Worm (Caenorhabditis elegans): ENCODE results near the gene rpn-2.

The rpn-2 gene

DNA sequence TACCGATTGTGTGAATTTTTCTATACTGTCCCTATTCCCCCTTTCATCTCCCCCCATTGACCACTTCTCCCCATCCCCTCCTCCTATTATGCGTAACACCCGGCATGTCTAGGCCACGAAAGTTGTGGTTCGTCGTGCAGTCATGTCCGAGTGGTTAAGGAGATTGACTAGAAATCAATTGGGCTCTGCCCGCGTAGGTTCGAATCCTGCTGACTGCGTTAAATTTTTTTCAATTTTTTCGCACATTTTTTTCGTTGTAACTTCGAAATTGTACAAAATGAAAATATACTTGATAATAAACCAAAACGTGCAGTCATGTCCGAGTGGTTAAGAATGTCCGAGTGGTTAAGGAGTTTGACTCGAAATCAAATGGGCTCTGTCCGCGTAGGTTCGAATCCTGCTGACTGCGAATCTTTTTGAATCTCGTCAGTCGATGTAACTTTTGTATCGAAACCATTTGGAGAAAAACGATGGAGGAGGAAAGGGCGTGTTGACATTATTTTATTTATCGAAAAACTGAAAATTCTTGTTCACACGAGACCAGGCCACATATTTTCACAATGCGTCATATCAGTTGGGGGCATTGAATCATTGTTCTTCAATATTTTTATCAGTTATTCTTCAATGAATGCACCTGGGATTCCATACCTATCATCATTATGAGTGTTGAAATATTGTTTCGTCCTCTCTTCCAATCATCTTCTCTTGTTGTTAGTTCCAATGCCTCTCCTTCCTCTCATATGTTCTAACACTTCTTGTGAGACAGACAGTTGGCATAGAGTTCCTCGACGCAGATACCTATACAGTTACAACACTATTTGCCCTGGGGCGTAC, 40.1 kb upstream of the rpn-2 start, which contains the start of gene nfm-1 (continued):
- TF ChIP-seq set-16 (GFP tag; IDR thresholded peaks at IDR 0.05) (no peak), lim-7 (GFP tag; IDR thresholded peaks at IDR 0.05) (peak; percentile 84), dmd-9 (GFP tag; IDR thresholded peaks at IDR 0.05) (peak; percentile 76), Y75B8A.6 (GFP tag; IDR thresholded peaks at IDR 0.05) (no peak), dve-1 (tag; optimal IDR thresholded peaks at IDR 0.05; ENCODE audit: insufficient read depth) (peak; percentile 74), egl-27 (tag; optimal IDR thresholded peaks at IDR 0.05) (no peak), sdz-12 (GFP tag; optimal IDR thresholded peaks at IDR 0.05) (peak; percentile 65), mxl-3 (GFP tag; optimal IDR thresholded peaks at IDR 0.05) (peak; percentile 19), mdt-29 (GFP tag; IDR thresholded peaks at IDR 0.05) (peak; percentile 79), nhr-25 (tag; optimal IDR thresholded peaks at IDR 0.05; ENCODE audit: borderline replicate concordance, insufficient read depth) (peak; percentile 30), dmd-8 (GFP tag; IDR thresholded peaks at IDR 0.05) (peak; percentile 88), lir-3 (tag; optimal IDR thresholded peaks at IDR 0.05) (peak; percentile 8), nhr-6 (tag; optimal IDR thresholded peaks at IDR 0.05) (peak; percentile 27), snpc-1.2 (GFP tag; IDR thresholded peaks at IDR 0.05) (peak; percentile 79)

DNA sequence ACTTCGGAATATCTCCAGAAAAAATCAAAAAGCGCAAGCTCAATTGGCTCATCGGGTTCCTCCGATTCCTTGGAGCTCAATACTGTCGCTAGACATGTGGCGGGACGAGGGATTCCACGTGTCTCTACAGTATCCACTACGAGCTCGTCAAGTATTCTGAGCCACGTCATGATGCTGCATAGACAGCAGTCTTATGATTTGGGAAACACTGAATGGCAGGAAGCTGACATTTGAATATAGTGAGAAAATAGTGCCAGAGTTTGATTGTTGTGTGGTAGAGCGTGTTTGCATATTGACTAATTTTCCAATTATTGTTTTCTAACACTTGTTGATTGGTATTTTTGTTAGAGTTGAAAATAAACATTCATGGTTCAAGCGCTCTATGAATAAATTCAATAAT, 35.6 kb upstream of the rpn-2 start:
- no peak for TF ChIP-seq lin-38 (GFP tag; IDR thresholded peaks at IDR 0.05)
- no peak for TF ChIP-seq mxl-2 (GFP tag; conservative IDR thresholded peaks at IDR 0.05)
- no peak for TF ChIP-seq lsy-2 (tag; optimal IDR thresholded peaks at IDR 0.05)
- no peak for TF ChIP-seq T26A8.4 (GFP tag; IDR thresholded peaks at IDR 0.05)
- peak; percentile 75 for TF ChIP-seq dmd-6 (GFP tag; IDR thresholded peaks at IDR 0.05)
- TF ChIP-seq dpl-1 (GFP tag; optimal IDR thresholded peaks at IDR 0.05): no peak
- TF ChIP-seq unc-62 (GFP tag; optimal IDR thresholded peaks at IDR 0.05 in 1 of 2): no peak
- TF ChIP-seq unc-62 (tag; optimal IDR thresholded peaks at IDR 0.05): no peak
- no peak for TF ChIP-seq rbr-2 (tag; optimal IDR thresholded peaks at IDR 0.05)

DNA sequence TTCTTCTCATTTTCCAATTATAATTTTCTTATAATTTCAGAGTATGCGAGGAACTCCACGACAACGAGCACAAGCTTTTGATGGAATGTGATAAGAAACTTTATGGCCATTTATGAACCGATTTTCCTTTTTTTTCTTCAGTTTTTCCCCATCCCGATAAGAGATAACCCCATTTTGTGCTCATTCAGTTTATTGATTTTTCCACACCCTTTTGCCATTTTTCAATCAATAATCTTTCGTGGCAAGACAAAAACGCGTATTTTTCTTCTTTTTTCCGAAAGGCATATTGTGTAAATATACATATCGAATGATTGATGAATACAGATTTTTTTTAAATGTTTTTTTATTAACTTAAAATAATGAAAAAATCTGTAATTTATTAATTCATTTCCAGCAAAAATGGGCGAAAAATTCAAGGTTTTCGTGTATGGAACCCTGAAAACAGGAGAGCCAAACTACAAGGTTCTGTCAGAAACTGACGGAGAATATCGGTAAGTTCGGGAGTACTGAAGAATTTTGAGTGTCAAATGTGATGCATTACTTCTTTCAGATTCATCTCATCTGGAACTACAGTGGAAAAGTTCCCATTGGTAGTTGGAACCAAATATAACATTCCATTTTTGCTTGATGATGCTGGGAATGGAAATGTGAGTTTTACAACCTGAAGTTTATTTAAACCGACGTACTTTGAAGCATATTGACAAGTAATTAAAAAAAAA, 34.6 kb upstream of the rpn-2 start, which contains the start of gene F42A10.9:
TSS of gene F42A10.9 (plus strand) at position 321 of the 719 bp plus-strand sequence.
- TF ChIP-seq T26A8.4 (GFP tag; IDR thresholded peaks at IDR 0.05): no peak
- no peak for TF ChIP-seq ceh-44 (GFP tag; IDR thresholded peaks at IDR 0.05)
- TF ChIP-seq saeg-2 (GFP tag; IDR thresholded peaks at IDR 0.05): no peak
- no peak for TF ChIP-seq ZK546.5 (tag; optimal IDR thresholded peaks at IDR 0.05)
- TF ChIP-seq mdt-29 (GFP tag; IDR thresholded peaks at IDR 0.05): no peak
- TF ChIP-seq lin-15B (tag; optimal IDR thresholded peaks at IDR 0.05): no peak
- no peak for TF ChIP-seq nhr-48 (tag; optimal IDR thresholded peaks at IDR 0.05)
- no peak for TF ChIP-seq ctbp-1 (GFP tag; IDR thresholded peaks at IDR 0.05)
- TF ChIP-seq dmd-8 (GFP tag; IDR thresholded peaks at IDR 0.05): no peak
- TF ChIP-seq fkh-10 (GFP tag; optimal IDR thresholded peaks at IDR 0.05): no peak
- no peak for TF ChIP-seq madf-9 (GFP tag; conservative IDR thresholded peaks at IDR 0.05)
- TF ChIP-seq hif-1 (tag; optimal IDR thresholded peaks at IDR 0.05): peak in 1 of 2 experiments; percentile 21
- no peak for TF ChIP-seq snpc-1.2 (GFP tag; IDR thresholded peaks at IDR 0.05)
- TF ChIP-seq lin-39 (tag; optimal IDR thresholded peaks at IDR 0.05): no peak
- no peak for TF ChIP-seq vab-7 (GFP tag; IDR thresholded peaks at IDR 0.05)
- no peak for TF ChIP-seq F49E8.2 (tag; optimal IDR thresholded peaks at IDR 0.05; ENCODE audit: borderline replicate concordance)
- no peak for TF ChIP-seq zag-1 (tag; optimal IDR thresholded peaks at IDR 0.05)
- no peak for TF ChIP-seq skn-1 (tag; optimal IDR thresholded peaks at IDR 0.05)
- no peak for TF ChIP-seq zip-2 (tag; optimal IDR thresholded peaks at IDR 0.05)
- no peak for TF ChIP-seq cey-2 (tag; optimal IDR thresholded peaks at IDR 0.05; ENCODE audit: borderline replicate concordance, insufficient read depth)
- no peak for TF ChIP-seq nhr-25 (tag; optimal IDR thresholded peaks at IDR 0.05; ENCODE audit: borderline replicate concordance, insufficient read depth)
- no peak for TF ChIP-seq lin-1 (GFP tag; IDR thresholded peaks at IDR 0.05)
- TF ChIP-seq ama-1 (optimal IDR thresholded peaks at IDR 0.05): peak; percentile 88
- TF ChIP-seq jun-1 (tag; optimal IDR thresholded peaks at IDR 0.05): no peak
- TF ChIP-seq hmg-1.1 (GFP tag; IDR thresholded peaks at IDR 0.05): no peak
- no peak for TF ChIP-seq madf-5 (GFP tag; IDR thresholded peaks at IDR 0.05)
- no peak for TF ChIP-seq ztf-11 (tag; optimal IDR thresholded peaks at IDR 0.05)
- TF ChIP-seq mxl-2 (GFP tag; conservative IDR thresholded peaks at IDR 0.05): no peak

Measured in whole organism, L4 larva.